Worm (Caenorhabditis elegans): Measurements from ENCODE around the gene C35A11.3.

DNA sequence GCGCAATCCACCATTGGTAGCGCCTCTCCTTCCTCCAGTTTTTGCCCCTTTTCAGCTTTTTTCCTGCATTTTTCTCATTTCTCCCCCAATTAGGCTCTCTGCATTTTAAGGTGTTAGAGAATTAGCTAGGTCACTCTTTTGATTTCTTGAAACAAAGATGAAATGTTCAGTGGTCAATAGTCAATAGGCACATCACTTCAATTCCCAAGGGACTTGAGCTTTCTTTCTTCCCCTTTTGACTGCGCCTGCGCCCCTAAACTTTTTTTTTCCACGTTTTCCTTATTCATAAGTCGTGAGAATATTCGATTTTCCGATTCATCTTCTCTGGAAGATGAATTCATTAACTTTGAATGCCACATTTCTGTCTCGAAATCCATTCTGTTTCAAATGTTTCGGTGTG is 31.7 kb downstream of the C35A11.3 start:
- TF ChIP-seq mab-5 (tag; optimal IDR thresholded peaks at IDR 0.05) (no peak), ama-1 (optimal IDR thresholded peaks at IDR 0.05) (no peak), nhr-10 (tag; optimal IDR thresholded peaks at IDR 0.05) (no peak), nhr-6 (tag; optimal IDR thresholded peaks at IDR 0.05) (no peak), unc-39 (tag; optimal IDR thresholded peaks at IDR 0.05) (no peak), lin-39 (tag; optimal IDR thresholded peaks at IDR 0.05) (no peak)

Data from whole organism, L2 larva.